Worm (Caenorhabditis elegans) whole organism, L4 larva: ENCODE measurements around the gene aff-1.

Source experiments
- F10B5.3 ChIP-seq: sonication (generic microtip); optimal IDR thresholded peaks from 2 replicates; lab custom pipeline; 2016; ENCODE audit warnings: mild to moderate bottlenecking, missing genetic modification characterization, missing compliant biosample characterization
- T20F7.1 ChIP-seq: fragments of 200-800 bp; sonication (Bioruptor generic); optimal IDR thresholded peaks from 2 replicates; lab custom pipeline; 2018; ENCODE audit warnings: mild to moderate bottlenecking, missing genetic modification characterization, missing compliant biosample characterization
- Y5F2A.4 ChIP-seq: fragments of 200-800 bp; sonication (Bioruptor generic); optimal IDR thresholded peaks from 2 replicates; lab custom pipeline; 2018; ENCODE audit warnings: mild to moderate bottlenecking, missing genetic modification characterization, missing compliant biosample characterization
- aha-1 ChIP-seq: fragments of 150-350 bp; peaks from one replicate; lab custom pipeline; 2014; ENCODE audit warnings: missing biosample characterization, missing genetic modification characterization
- ama-1 ChIP-seq: fragments of 150-350 bp; optimal IDR thresholded peaks from 2 replicates; lab custom pipeline; 2014; ENCODE audit warnings: inconsistent platforms, mixed read lengths
- ceh-20 ChIP-seq: fragments of 200-800 bp; sonication (Bioruptor generic); IDR thresholded peaks from 2 replicates; pipeline ENCODE4 v1.3.6; 2022; ENCODE audit warnings: missing genetic modification reagents, missing genetic modification characterization, missing compliant biosample characterization
- ceh-62 ChIP-seq: sonication (generic microtip); optimal IDR thresholded peaks from 2 replicates; lab custom pipeline; 2017; ENCODE audit warnings: missing biosample characterization, missing genetic modification characterization
- daf-16 ChIP-seq, 3 experiments: sonication (generic microtip); optimal IDR thresholded peaks; 2 replicates each; lab custom pipeline; 2016 to 2017; ENCODE audit warnings: missing genetic modification characterization in 3 of 3, missing genetic modification reagents in 3 of 3, mild to moderate bottlenecking in 2 of 3, missing compliant biosample characterization in 2 of 3, missing biosample characterization in 1 of 3, moderate library complexity in 1 of 3
- dmd-6 ChIP-seq: fragments of 200-800 bp; sonication (Bioruptor generic); IDR thresholded peaks from 2 replicates; pipeline ENCODE4 v1.3.6; 2022; ENCODE audit warnings: missing genetic modification reagents, missing genetic modification characterization, missing compliant biosample characterization
- dmd-8 ChIP-seq: fragments of 200-800 bp; sonication (Bioruptor generic); IDR thresholded peaks from 2 replicates; pipeline ENCODE4 v1.3.6; 2022; ENCODE audit warnings: missing genetic modification characterization, missing compliant biosample characterization
- dmd-9 ChIP-seq: fragments of 200-800 bp; sonication (Bioruptor generic); IDR thresholded peaks from 2 replicates; pipeline ENCODE4 v1.3.6; 2022; ENCODE audit warnings: missing genetic modification reagents, missing genetic modification characterization, missing compliant biosample characterization
- dve-1 ChIP-seq: sonication (generic microtip); optimal IDR thresholded peaks from 2 replicates; lab custom pipeline; 2017; ENCODE audit warnings: antibody characterized with exemption, mild to moderate bottlenecking, missing genetic modification characterization, missing compliant biosample characterization; ENCODE audit not compliant: insufficient read depth
- hlh-11 ChIP-seq: fragments of 200-800 bp; sonication (Bioruptor generic); optimal IDR thresholded peaks from 2 replicates; lab custom pipeline; 2018; ENCODE audit warnings: mild to moderate bottlenecking, missing genetic modification characterization, missing compliant biosample characterization
- hlh-30 ChIP-seq: sonication (generic microtip); optimal IDR thresholded peaks from 2 replicates; lab custom pipeline; 2017; ENCODE audit warnings: antibody characterized with exemption, mild to moderate bottlenecking, missing genetic modification characterization, missing compliant biosample characterization; ENCODE audit not compliant: insufficient read depth
- lin-1 ChIP-seq: fragments of 200-800 bp; sonication (Bioruptor generic); IDR thresholded peaks from 2 replicates; pipeline ENCODE4 v1.3.6; 2022; ENCODE audit warnings: missing genetic modification reagents, missing genetic modification characterization, missing compliant biosample characterization
- lin-15B ChIP-seq: fragments of 150-350 bp; sonication (generic microtip); optimal IDR thresholded peaks from 3 replicates; lab custom pipeline; 2014; ENCODE audit warnings: missing biosample characterization, missing genetic modification characterization
- lir-3 ChIP-seq: sonication (generic microtip); optimal IDR thresholded peaks from 2 replicates; lab custom pipeline; 2016; ENCODE audit warnings: mild to moderate bottlenecking, missing genetic modification characterization, missing compliant biosample characterization
- lsy-2 ChIP-seq, 2 experiments: fragments of 150-350 bp in 1 of 2; sonication (generic microtip) in 1 of 2; optimal IDR thresholded peaks; 2 replicates each; lab custom pipeline; 2014 to 2017; ENCODE audit warnings: missing biosample characterization in 2 of 2, missing genetic modification characterization in 2 of 2
- mdl-1 ChIP-seq, 2 experiments: fragments of 150-350 bp in 1 of 2; sonication (generic microtip) in 1 of 2; optimal IDR thresholded peaks; 2 replicates each; lab custom pipeline; 2014 to 2017; ENCODE audit warnings: missing biosample characterization in 2 of 2, missing genetic modification characterization in 2 of 2
- mep-1 ChIP-seq: fragments of 150-350 bp; sonication (generic microtip); optimal IDR thresholded peaks from 3 replicates; lab custom pipeline; 2014; ENCODE audit warnings: missing biosample characterization, missing genetic modification characterization
- mxl-2 ChIP-seq: fragments of 200-800 bp; sonication (Bioruptor generic); conservative IDR thresholded peaks from 2 replicates; pipeline ENCODE4 v1.3.6; 2022; ENCODE audit warnings: missing genetic modification reagents, missing genetic modification characterization, missing compliant biosample characterization
- mxl-3 ChIP-seq: fragments of 200-800 bp; sonication (Bioruptor generic); optimal IDR thresholded peaks from 2 replicates; lab custom pipeline; 2018; ENCODE audit warnings: mild to moderate bottlenecking, missing genetic modification characterization, missing compliant biosample characterization
- nhr-10 ChIP-seq: fragments of 150-350 bp; optimal IDR thresholded peaks from 2 replicates; lab custom pipeline; 2014; ENCODE audit warnings: missing biosample characterization, missing genetic modification characterization
- nhr-237 ChIP-seq: sonication (generic microtip); optimal IDR thresholded peaks from 2 replicates; lab custom pipeline; 2017; ENCODE audit warnings: missing biosample characterization, missing genetic modification characterization
- nhr-28 ChIP-seq: fragments of 150-350 bp; optimal IDR thresholded peaks from 2 replicates; lab custom pipeline; 2014; ENCODE audit warnings: missing biosample characterization, missing genetic modification characterization
- nhr-6 ChIP-seq: fragments of 150-350 bp; optimal IDR thresholded peaks from 2 replicates; lab custom pipeline; 2014; ENCODE audit warnings: missing biosample characterization, missing genetic modification characterization
- nhr-77 ChIP-seq: fragments of 150-350 bp; optimal IDR thresholded peaks from 2 replicates; lab custom pipeline; 2014; ENCODE audit warnings: missing biosample characterization, missing genetic modification characterization
- pha-4 ChIP-seq, 2 experiments: fragments of 150-350 bp in 1 of 2; fragments of 200-800 bp in 1 of 2; sonication (Bioruptor generic) in 1 of 2; IDR thresholded peaks in 1 of 2; optimal IDR thresholded peaks in 1 of 2; 2 replicates each; pipeline versions ENCODE4 v1.3.6 to Lab custom; 2014 to 2022; ENCODE audit warnings: missing genetic modification characterization in 2 of 2, missing genetic modification reagents in 2 of 2, missing biosample characterization in 1 of 2, missing compliant biosample characterization in 1 of 2
- pqm-1 ChIP-seq: sonication (generic microtip); optimal IDR thresholded peaks from 2 replicates; lab custom pipeline; 2017; ENCODE audit warnings: missing biosample characterization, missing genetic modification characterization
- rbr-2 ChIP-seq: sonication (generic microtip); optimal IDR thresholded peaks from 2 replicates; lab custom pipeline; 2016; ENCODE audit warnings: missing genotype, missing genetic modification characterization, missing compliant biosample characterization
- skn-1 ChIP-seq: fragments of 150-350 bp; optimal IDR thresholded peaks from 2 replicates; lab custom pipeline; 2014; ENCODE audit warnings: missing biosample characterization, missing genetic modification characterization
- spr-1 ChIP-seq: sonication (generic microtip); optimal IDR thresholded peaks from 2 replicates; lab custom pipeline; 2016; ENCODE audit warnings: mild to moderate bottlenecking, missing genetic modification characterization, missing compliant biosample characterization
- tra-1 ChIP-seq: fragments of 200-800 bp; sonication (Bioruptor generic); IDR thresholded peaks from 2 replicates; pipeline ENCODE4 v1.3.6; 2022; ENCODE audit warnings: missing genetic modification reagents, missing genetic modification characterization, missing compliant biosample characterization
- unc-62 ChIP-seq, 3 experiments: fragments of 150-350 bp in 1 of 3; sonication (generic microtip); optimal IDR thresholded peaks in 2 of 3; peaks in 1 of 3; 1 replicate in 1 of 3; 2 replicates in 2 of 3; lab custom pipeline; 2014 to 2017; ENCODE audit warnings: missing biosample characterization in 3 of 3, missing genetic modification characterization in 3 of 3, missing genetic modification reagents in 3 of 3, missing genotype in 1 of 3
- zip-2 ChIP-seq: fragments of 150-350 bp; optimal IDR thresholded peaks from 2 replicates; lab custom pipeline; 2014; ENCODE audit warnings: missing biosample characterization, missing genetic modification characterization

Gene aff-1

DNA sequence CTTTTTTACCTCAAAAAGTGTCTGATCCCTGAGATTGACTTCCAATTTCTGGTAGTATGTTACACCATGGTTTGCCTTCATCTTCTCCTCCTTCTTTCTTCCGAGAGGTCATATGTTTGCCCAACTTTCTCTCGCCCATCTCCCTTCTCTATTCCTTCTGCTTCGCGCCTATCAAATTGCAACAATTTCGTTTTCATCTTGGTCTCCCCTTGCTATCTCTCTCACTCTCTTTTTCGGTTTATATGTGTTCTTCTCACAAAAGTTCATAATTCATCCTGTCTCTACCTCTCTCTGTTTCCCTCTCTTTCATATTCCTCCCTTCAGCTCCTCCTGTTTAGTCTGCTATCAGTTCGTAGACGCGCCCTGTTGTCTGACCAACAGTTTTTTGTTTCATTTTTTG lies 36.8 kb downstream of the aff-1 start (continued):
- TF ChIP-seq mxl-3 (GFP tag; lab: Kevin White, UChicago) (peak; percentile 27), dmd-6 (GFP tag; lab: Robert Waterston, UW) (peak; percentile 81), hlh-30 (tag; lab: Kevin White, UChicago) (peak; percentile 66)

DNA sequence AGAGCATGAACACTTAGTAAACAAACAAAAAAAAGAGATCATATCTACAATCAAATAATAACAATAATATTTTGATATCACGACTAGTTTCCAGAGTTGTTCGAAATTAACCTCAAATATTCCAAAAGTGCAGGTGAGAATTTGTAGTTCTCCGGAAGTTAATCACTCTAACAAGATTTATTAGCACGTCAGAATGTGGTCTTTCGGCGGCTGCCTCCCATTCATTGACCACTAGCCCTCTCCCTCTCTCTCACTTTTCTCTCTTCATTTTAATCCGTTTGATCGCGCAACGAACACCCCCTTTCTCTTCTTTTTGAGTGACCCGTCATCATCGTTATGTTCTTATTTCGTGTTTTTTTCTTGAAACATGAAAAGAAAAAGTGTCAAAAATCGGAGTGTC lies 37.8 kb downstream of the aff-1 start:
- TF ChIP-seq dmd-6 (GFP tag; lab: Robert Waterston, UW) (peak; percentile 49), nhr-28 (peak; percentile 65), ceh-62 (tag; lab: Kevin White, UChicago) (no peak), zip-2 (tag; lab: Kevin White, UChicago) (no peak), dmd-9 (GFP tag; lab: Robert Waterston, UW) (no peak), aha-1 (tag; lab: Kevin White, UChicago) (peak; percentile 72), ceh-20 (GFP tag; lab: Robert Waterston, UW) (peak; percentile 54; the same call in 1 of the 2 replicates), nhr-10 (tag; lab: Kevin White, UChicago) (no peak), lsy-2 (tag; optimal IDR thresholded peaks at IDR 0.05; lab: Kevin White, UChicago) (peak in 1 of 2 experiments; percentile 27), tra-1 (GFP tag; lab: Robert Waterston, UW) (0 out of 2 replicates have a peak, but pooled peaks have one; percentile 65), mep-1 (tag; lab: Kevin White, UChicago) (peak; percentile 4), lin-15B (tag; lab: Kevin White, UChicago) (no peak), unc-62 (GFP tag; optimal IDR thresholded peaks at IDR 0.05 in 1 of 2; lab: Kevin White, UChicago) (peak in 1 of 2 experiments; percentile 97), unc-62 (tag; optimal IDR thresholded peaks at IDR 0.05; lab: Kevin White, UChicago) (no peak), dmd-8 (GFP tag; lab: Robert Waterston, UW) (no peak), lir-3 (tag; lab: Kevin White, UChicago) (no peak), ama-1 (no peak), Y5F2A.4 (GFP tag; lab: Kevin White, UChicago) (no peak), rbr-2 (tag; lab: Kevin White, UChicago) (no peak), hlh-11 (peak; percentile 54), nhr-237 (no peak), lin-1 (GFP tag; lab: Robert Waterston, UW) (0 out of 2 replicates have a peak, but pooled peaks have one; percentile 27), mdl-1 (tag; optimal IDR thresholded peaks at IDR 0.05; lab: Kevin White, UChicago) (peak in 1 of 2 experiments; percentile 34)
- TF ChIP-seq, all 104 proteins: peak for 11

DNA sequence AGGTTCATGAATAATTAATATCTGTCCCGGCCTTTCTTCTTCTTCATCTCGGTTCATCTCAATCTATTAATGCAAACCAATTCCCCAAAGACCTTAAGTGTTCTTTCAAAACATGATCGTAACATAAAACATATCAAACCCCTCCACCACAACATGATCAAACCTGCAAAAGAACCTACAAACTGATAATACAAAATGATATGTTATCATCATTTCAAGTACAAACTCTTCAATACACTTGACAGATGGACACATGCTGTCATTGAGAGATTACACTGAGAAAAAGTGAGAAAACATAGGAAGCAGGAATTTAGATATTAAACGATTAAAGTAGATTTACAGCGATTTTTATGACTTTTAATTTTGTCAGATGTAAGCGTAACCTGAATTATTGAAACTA lies 39.0 kb downstream of the aff-1 start:
- peak in 1 of 2 experiments; percentile 57 for TF ChIP-seq mdl-1 (tag; optimal IDR thresholded peaks at IDR 0.05; lab: Kevin White, UChicago)
- TF ChIP-seq skn-1 (tag; lab: Kevin White, UChicago), result no peak
- TF ChIP-seq daf-16 (GFP tag; optimal IDR thresholded peaks at IDR 0.05; lab: Kevin White, UChicago), result no peak
- peak; percentile 45 for TF ChIP-seq daf-16 (tag; optimal IDR thresholded peaks at IDR 0.05; lab: Kevin White, UChicago)
- peak; percentile 58 for TF ChIP-seq dve-1 (tag; lab: Kevin White, UChicago)
- TF ChIP-seq mxl-2 (GFP tag; lab: Robert Waterston, UW), result no peak
- no peak for TF ChIP-seq pha-4 (GFP tag; IDR thresholded peaks at IDR 0.05; lab: Robert Waterston, UW)
- TF ChIP-seq pha-4 (tag; optimal IDR thresholded peaks at IDR 0.05; lab: Kevin White, UChicago), result no peak
- TF ChIP-seq aha-1 (tag; lab: Kevin White, UChicago), result peak; percentile 92
- TF ChIP-seq nhr-77 (tag; lab: Kevin White, UChicago), result peak; percentile 51
- peak; percentile 96 for TF ChIP-seq nhr-28
- TF ChIP-seq F10B5.3 (tag; lab: Kevin White, UChicago), result no peak
- no peak for TF ChIP-seq lsy-2 (tag; optimal IDR thresholded peaks at IDR 0.05; lab: Kevin White, UChicago)
- TF ChIP-seq spr-1 (tag; lab: Kevin White, UChicago), result no peak
- peak; percentile 73 for TF ChIP-seq hlh-11
- no peak for TF ChIP-seq lir-3 (tag; lab: Kevin White, UChicago)
- peak; percentile 93 for TF ChIP-seq pqm-1 (tag; lab: Kevin White, UChicago)
- peak; percentile 41 for TF ChIP-seq hlh-30 (tag; lab: Kevin White, UChicago)
- TF ChIP-seq unc-62 (GFP tag; optimal IDR thresholded peaks at IDR 0.05 in 1 of 2; lab: Kevin White, UChicago), result peak in 1 of 2 experiments; percentile 90
- no peak for TF ChIP-seq unc-62 (tag; optimal IDR thresholded peaks at IDR 0.05; lab: Kevin White, UChicago)
- peak; percentile 61 for TF ChIP-seq mxl-3 (GFP tag; lab: Kevin White, UChicago)
- TF ChIP-seq tra-1 (GFP tag; lab: Robert Waterston, UW), result peak; percentile 65
- TF ChIP-seq ceh-20 (GFP tag; lab: Robert Waterston, UW), result peak; percentile 35; the same call in 1 of the 2 replicates
- TF ChIP-seq nhr-6 (tag; lab: Kevin White, UChicago), result peak; percentile 18
- TF ChIP-seq T20F7.1 (GFP tag; lab: Kevin White, UChicago), result peak; percentile 8
- TF ChIP-seq dmd-6 (GFP tag; lab: Robert Waterston, UW), result peak; percentile 92
